Worm (Caenorhabditis elegans) whole organism, late embryonic: Measurements from ENCODE around the gene str-37.

Source experiments
- C08G9.2 ChIP-seq: sonication (generic microtip); optimal IDR thresholded peaks from 2 replicates; lab custom pipeline; 2016; ENCODE audit warnings: mild to moderate bottlenecking, missing genetic modification characterization, moderate library complexity, missing compliant biosample characterization
- C38D4.7 ChIP-seq: fragments of 200-800 bp; sonication (Bioruptor generic); optimal IDR thresholded peaks from 2 replicates; lab custom pipeline; 2018; ENCODE audit warnings: mild to moderate bottlenecking, missing genetic modification characterization, moderate library complexity, missing compliant biosample characterization
- K02D7.2 ChIP-seq: sonication (generic microtip); optimal IDR thresholded peaks from 2 replicates; lab custom pipeline; 2017; ENCODE audit warnings: mild to moderate bottlenecking, missing genetic modification characterization, missing compliant biosample characterization
- T23F11.4 ChIP-seq: fragments of 200-800 bp; sonication (Bioruptor generic); optimal IDR thresholded peaks from 2 replicates; lab custom pipeline; 2018; ENCODE audit warnings: mild to moderate bottlenecking, missing genetic modification characterization, missing compliant biosample characterization
- ceh-18 ChIP-seq: sonication (generic microtip); optimal IDR thresholded peaks from 2 replicates; lab custom pipeline; 2016; ENCODE audit warnings: missing genetic modification characterization, missing compliant biosample characterization
- ceh-2 ChIP-seq: sonication (generic microtip); optimal IDR thresholded peaks from 2 replicates; lab custom pipeline; 2016; ENCODE audit warnings: missing genotype, missing genetic modification characterization, missing compliant biosample characterization
- ceh-22 ChIP-seq: sonication (generic microtip); optimal IDR thresholded peaks from 2 replicates; lab custom pipeline; 2017; ENCODE audit warnings: missing biosample characterization, missing genetic modification characterization
- ceh-30 ChIP-seq: fragments of 150-350 bp; optimal IDR thresholded peaks from 2 replicates; lab custom pipeline; 2014; ENCODE audit warnings: missing biosample characterization, missing genetic modification characterization
- ceh-31 ChIP-seq: sonication (generic microtip); optimal IDR thresholded peaks from 2 replicates; lab custom pipeline; 2016; ENCODE audit warnings: missing genetic modification characterization, missing compliant biosample characterization
- ceh-34 ChIP-seq: sonication (generic microtip); optimal IDR thresholded peaks from 2 replicates; lab custom pipeline; 2016; ENCODE audit warnings: mild to moderate bottlenecking, missing genetic modification characterization, missing compliant biosample characterization
- che-1 ChIP-seq: sonication (generic microtip); optimal IDR thresholded peaks from 2 replicates; lab custom pipeline; 2016; ENCODE audit warnings: mild to moderate bottlenecking, missing genetic modification characterization, missing compliant biosample characterization
- dve-1 ChIP-seq: sonication (generic microtip); optimal IDR thresholded peaks from 2 replicates; lab custom pipeline; 2017; ENCODE audit warnings: antibody characterized with exemption, mild to moderate bottlenecking, missing genetic modification characterization, missing compliant biosample characterization
- fax-1 ChIP-seq: sonication (generic microtip); optimal IDR thresholded peaks from 2 replicates; lab custom pipeline; 2016; ENCODE audit warnings: missing genotype, missing genetic modification characterization, missing compliant biosample characterization
- fkh-10 ChIP-seq: fragments of 150-350 bp; optimal IDR thresholded peaks from 2 replicates; lab custom pipeline; 2014; ENCODE audit warnings: missing biosample characterization, missing genetic modification reagents, missing genetic modification characterization
- gmeb-2 ChIP-seq: sonication (generic microtip); optimal IDR thresholded peaks from 2 replicates; lab custom pipeline; 2016; ENCODE audit warnings: missing genetic modification characterization, inconsistent platforms, missing compliant biosample characterization
- hlh-13 ChIP-seq: fragments of 200-800 bp; sonication (Bioruptor generic); optimal IDR thresholded peaks from 2 replicates; lab custom pipeline; 2018; ENCODE audit warnings: mild to moderate bottlenecking, missing genetic modification characterization, missing compliant biosample characterization
- hlh-15 ChIP-seq: sonication (generic microtip); optimal IDR thresholded peaks from 2 replicates; lab custom pipeline; 2016; ENCODE audit warnings: missing genetic modification characterization, missing compliant biosample characterization
- hlh-6 ChIP-seq: sonication (generic microtip); optimal IDR thresholded peaks from 2 replicates; lab custom pipeline; 2016; ENCODE audit warnings: missing genotype, missing genetic modification characterization, missing compliant biosample characterization
- lim-6 ChIP-seq: sonication (generic microtip); optimal IDR thresholded peaks from 2 replicates; lab custom pipeline; 2016; ENCODE audit warnings: missing genetic modification characterization, missing compliant biosample characterization
- mec-3 ChIP-seq: sonication (generic microtip); optimal IDR thresholded peaks from 2 replicates; lab custom pipeline; 2016; ENCODE audit warnings: borderline replicate concordance, missing genetic modification characterization, missing compliant biosample characterization
- nfya-1 ChIP-seq: sonication (generic microtip); optimal IDR thresholded peaks from 2 replicates; lab custom pipeline; 2017; ENCODE audit warnings: missing genetic modification characterization, mild to moderate bottlenecking, missing compliant biosample characterization, antibody characterized with exemption, moderate library complexity
- nhr-11 ChIP-seq: fragments of 150-350 bp; optimal IDR thresholded peaks from 2 replicates; lab custom pipeline; 2014; ENCODE audit warnings: missing biosample characterization, missing genetic modification characterization
- npax-4 ChIP-seq: sonication (generic microtip); optimal IDR thresholded peaks from 2 replicates; lab custom pipeline; 2016; ENCODE audit warnings: missing genetic modification characterization, missing compliant biosample characterization
- odd-2 ChIP-seq: sonication (generic microtip); optimal IDR thresholded peaks from 2 replicates; lab custom pipeline; 2017; ENCODE audit warnings: antibody characterized with exemption, mild to moderate bottlenecking, missing genetic modification characterization, missing compliant biosample characterization
- pha-2 ChIP-seq: sonication (generic microtip); optimal IDR thresholded peaks from 2 replicates; lab custom pipeline; 2017; ENCODE audit warnings: mild to moderate bottlenecking, missing genetic modification characterization, missing compliant biosample characterization
- pha-4 ChIP-seq: fragments of 150-350 bp; optimal IDR thresholded peaks from 2 replicates; lab custom pipeline; 2018; ENCODE audit warnings: missing biosample characterization, missing genetic modification reagents, missing genetic modification characterization
- pros-1 ChIP-seq: fragments of 150-350 bp; optimal IDR thresholded peaks from 2 replicates; lab custom pipeline; 2014; ENCODE audit warnings: missing biosample characterization, missing genetic modification reagents, missing genetic modification characterization
- ref-2 ChIP-seq: sonication (generic microtip); optimal IDR thresholded peaks from 2 replicates; lab custom pipeline; 2016; ENCODE audit warnings: missing genetic modification characterization, missing compliant biosample characterization
- sdc-2 ChIP-seq: sonication (generic microtip); optimal IDR thresholded peaks from 2 replicates; lab custom pipeline; 2016; ENCODE audit warnings: missing genotype, missing genetic modification characterization, missing compliant biosample characterization
- sox-2 ChIP-seq: fragments of 200-800 bp; sonication (Bioruptor generic); IDR thresholded peaks from 2 replicates; pipeline ENCODE4 v1.3.6; 2022; ENCODE audit warnings: missing genetic modification reagents, missing genetic modification characterization, missing compliant biosample characterization
- sox-4 ChIP-seq: sonication (generic microtip); optimal IDR thresholded peaks from 2 replicates; lab custom pipeline; 2017; ENCODE audit warnings: mild to moderate bottlenecking, missing genetic modification characterization, inconsistent platforms, missing compliant biosample characterization
- tbx-7 ChIP-seq: sonication (generic microtip); optimal IDR thresholded peaks from 2 replicates; lab custom pipeline; 2016; ENCODE audit warnings: missing genotype, missing genetic modification characterization, missing compliant biosample characterization
- ttx-3 ChIP-seq: sonication (generic microtip); optimal IDR thresholded peaks from 2 replicates; lab custom pipeline; 2016; ENCODE audit warnings: missing genetic modification reagents, missing genetic modification characterization, missing compliant biosample characterization
- unc-3 ChIP-seq, 2 experiments: fragments of 200-800 bp in 1 of 2; sonication (Bioruptor generic) in 1 of 2; sonication (generic microtip) in 1 of 2; conservative IDR thresholded peaks in 1 of 2; optimal IDR thresholded peaks in 1 of 2; 2 replicates each; pipeline versions ENCODE4 v1.3.6 to Lab custom; 2016 to 2022; ENCODE audit warnings: missing compliant biosample characterization in 2 of 2, missing genetic modification characterization in 2 of 2, missing genetic modification reagents in 1 of 2
- unc-42 ChIP-seq: sonication (generic microtip); optimal IDR thresholded peaks from 2 replicates; lab custom pipeline; 2016; ENCODE audit warnings: missing genotype, missing genetic modification characterization, missing compliant biosample characterization
- unc-55 ChIP-seq: sonication (generic microtip); optimal IDR thresholded peaks from 2 replicates; lab custom pipeline; 2017; ENCODE audit warnings: missing biosample characterization, missing genetic modification reagents, missing genetic modification characterization
- unc-86 ChIP-seq: sonication (generic microtip); optimal IDR thresholded peaks from 2 replicates; lab custom pipeline; 2016; ENCODE audit warnings: missing genetic modification characterization, missing compliant biosample characterization
- zip-5 ChIP-seq: sonication (generic microtip); optimal IDR thresholded peaks from 2 replicates; lab custom pipeline; 2016; ENCODE audit warnings: missing genetic modification characterization, missing compliant biosample characterization

str-37 gene

ce11 chrV:13288881-13289280 lies 38.7 kb upstream of the str-37 start:
- TF ChIP-seq unc-55 (peak; percentile 6), unc-3 (GFP tag; conservative IDR thresholded peaks at IDR 0.05; lab: Robert Waterston, UW) (no peak), unc-3 (tag; optimal IDR thresholded peaks at IDR 0.05; lab: Kevin White, UChicago) (no peak)

ce11 chrV:13294507-13294906 lies 33.1 kb upstream of the str-37 start:
- TF ChIP-seq unc-42 (peak; percentile 73), hlh-13 (no peak)

DNA sequence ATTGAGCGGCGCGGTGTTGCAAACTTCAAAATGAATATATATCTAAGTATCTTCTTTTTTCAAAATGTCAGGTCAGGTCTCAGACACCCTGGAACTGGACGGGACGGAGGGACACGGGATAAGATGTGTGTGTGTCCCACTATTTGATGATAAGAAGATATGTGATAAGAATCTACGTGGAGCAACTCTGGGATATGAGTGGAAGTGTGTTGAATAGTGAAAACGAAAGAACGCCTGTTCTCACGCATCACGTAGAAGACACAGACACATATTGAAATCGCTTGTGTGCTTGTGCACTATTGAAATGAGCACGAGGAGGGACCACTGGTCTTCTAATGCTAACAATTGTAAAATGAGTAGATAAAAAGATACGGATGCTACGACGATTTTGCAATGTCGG lies 31.7 kb upstream of the str-37 start, which contains the start of gene uig-1:
uig-1 (minus strand) TSS at position 120 of the 400 bp plus-strand sequence.
- TF ChIP-seq fax-1 (tag; lab: Kevin White, UChicago) = no peak
- TF ChIP-seq hlh-6 = no peak
- TF ChIP-seq dve-1 = no peak
- TF ChIP-seq pros-1 (tag; lab: Kevin White, UChicago) = no peak
- TF ChIP-seq tbx-7 (tag; lab: Kevin White, UChicago) = no peak
- TF ChIP-seq sox-4 = no peak
- no peak for TF ChIP-seq nhr-11 (tag; lab: Kevin White, UChicago)
- TF ChIP-seq odd-2 (tag; lab: Kevin White, UChicago) = no peak
- no peak for TF ChIP-seq sdc-2 (tag; lab: Kevin White, UChicago)
- TF ChIP-seq npax-4 (tag; lab: Kevin White, UChicago) = no peak
- TF ChIP-seq ref-2 (tag; lab: Kevin White, UChicago) = no peak
- TF ChIP-seq ceh-31 = no peak
- no peak for TF ChIP-seq nfya-1
- TF ChIP-seq zip-5 = no peak

DNA sequence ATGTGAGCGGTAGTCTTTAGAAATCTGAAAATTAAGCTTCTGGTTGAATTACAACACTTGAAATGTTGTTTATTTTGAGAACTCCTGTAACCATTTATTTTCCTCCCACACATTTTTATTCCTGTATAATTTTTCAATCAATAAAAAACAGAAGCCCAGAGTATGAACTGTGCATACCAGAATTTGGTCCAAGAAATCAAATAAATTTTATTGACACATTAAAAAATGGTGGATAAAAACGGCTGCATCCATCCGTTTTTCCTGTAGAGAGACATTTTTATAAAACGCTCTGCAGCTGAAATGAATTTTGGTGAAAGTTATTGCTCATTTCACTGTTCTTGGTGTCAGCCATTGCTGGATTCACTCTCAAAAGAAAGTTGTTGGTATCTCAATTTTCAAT lies 30.3 kb upstream of the str-37 start, which contains the start of gene C26E1.1:
C26E1.1 (plus strand) TSS at position 301 of the 400 bp plus-strand sequence.
- TF ChIP-seq pha-4 (tag; lab: Kevin White, UChicago) = no peak
- no peak for TF ChIP-seq unc-3 (GFP tag; conservative IDR thresholded peaks at IDR 0.05; lab: Robert Waterston, UW)
- no peak for TF ChIP-seq unc-3 (tag; optimal IDR thresholded peaks at IDR 0.05; lab: Kevin White, UChicago)
- TF ChIP-seq nfya-1 = no peak
- TF ChIP-seq ceh-22 (tag; lab: Kevin White, UChicago) = no peak
- TF ChIP-seq dve-1 = no peak
- TF ChIP-seq lim-6 (tag; lab: Kevin White, UChicago) = no peak
- TF ChIP-seq che-1 (tag; lab: Kevin White, UChicago) = no peak
- no peak for TF ChIP-seq fkh-10 (GFP tag; lab: Kevin White, UChicago)
- TF ChIP-seq ceh-2 (tag; lab: Kevin White, UChicago) = no peak
- no peak for TF ChIP-seq gmeb-2 (tag; lab: Kevin White, UChicago)
- TF ChIP-seq mec-3 (tag; lab: Kevin White, UChicago) = no peak
- no peak for TF ChIP-seq pha-2 (tag; lab: Kevin White, UChicago)
- TF ChIP-seq unc-86 (tag; lab: Kevin White, UChicago) = no peak
- TF ChIP-seq K02D7.2 (tag; lab: Kevin White, UChicago) = no peak
- TF ChIP-seq C08G9.2 (tag; lab: Kevin White, UChicago) = no peak
- TF ChIP-seq ceh-34 (tag; lab: Kevin White, UChicago) = no peak
- no peak for TF ChIP-seq hlh-15 (tag; lab: Kevin White, UChicago)
- TF ChIP-seq ttx-3 = no peak
- no peak for TF ChIP-seq ceh-18 (tag; lab: Kevin White, UChicago)
- no peak for TF ChIP-seq ceh-30

DNA sequence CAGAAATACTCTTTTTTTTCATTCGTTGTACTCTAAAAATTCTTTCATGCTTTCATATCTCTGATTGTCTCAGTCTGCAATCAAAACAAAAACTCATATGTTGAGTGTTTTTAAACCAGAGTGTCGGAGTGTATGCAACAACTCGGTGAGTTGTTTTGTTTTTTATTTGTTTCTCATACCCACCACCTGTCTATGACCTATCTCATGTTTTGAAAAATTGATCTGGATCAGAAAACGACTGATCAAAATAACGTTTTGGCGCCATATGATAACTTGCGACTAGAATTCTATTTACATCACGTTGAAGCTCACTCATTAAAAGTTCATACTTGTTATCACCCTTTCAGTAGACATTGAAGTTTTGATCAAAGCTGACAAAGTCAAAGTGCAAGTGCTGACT lies 28.9 kb upstream of the str-37 start:
- no peak for TF ChIP-seq tbx-7 (tag; lab: Kevin White, UChicago)
- TF ChIP-seq hlh-13 = no peak
- TF ChIP-seq K02D7.2 (tag; lab: Kevin White, UChicago) = no peak
- no peak for TF ChIP-seq hlh-15 (tag; lab: Kevin White, UChicago)
- no peak for TF ChIP-seq C38D4.7 (GFP tag; lab: Kevin White, UChicago)
- no peak for TF ChIP-seq pha-4 (tag; lab: Kevin White, UChicago)
- no peak for TF ChIP-seq sox-2 (GFP tag; lab: Robert Waterston, UW)
- no peak for TF ChIP-seq sox-4
- TF ChIP-seq fkh-10 (GFP tag; lab: Kevin White, UChicago) = no peak
- TF ChIP-seq gmeb-2 (tag; lab: Kevin White, UChicago) = no peak
- no peak for TF ChIP-seq T23F11.4 (GFP tag; lab: Kevin White, UChicago)
- TF ChIP-seq, all 69 proteins: peak for 0
